Worm (Caenorhabditis elegans): Measurements from ENCODE around the gene C08F1.10.

DNA sequence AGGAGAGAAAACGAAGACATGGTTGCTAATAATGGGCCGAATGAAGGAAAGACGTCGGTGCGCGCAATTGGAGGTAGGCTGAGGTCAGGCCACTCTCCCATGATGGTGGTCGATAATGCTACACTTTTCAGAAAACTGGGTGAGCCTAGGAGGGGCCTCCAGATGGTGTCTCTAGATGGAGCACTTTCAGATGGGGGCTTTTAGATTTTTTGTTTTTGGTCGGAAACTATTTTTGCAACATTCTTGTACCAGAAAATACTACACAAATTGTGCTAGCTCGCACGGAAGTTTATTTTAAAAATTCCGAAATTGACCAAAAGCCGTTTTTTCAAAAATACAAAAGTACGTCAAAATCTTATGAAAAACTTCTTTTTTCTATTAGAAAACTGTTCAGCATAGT, 32.2 kb upstream of the C08F1.10 start, which contains the start of gene fbxb-10:
- no peak for TF ChIP-seq tbx-2 (tag; optimal IDR thresholded peaks at IDR 0.05)
- TF ChIP-seq pag-3 (tag; optimal IDR thresholded peaks at IDR 0.05; ENCODE audit: borderline replicate concordance), result no peak
- no peak for TF ChIP-seq sox-2 (GFP tag; IDR thresholded peaks at IDR 0.05)
- TF ChIP-seq elt-2 (tag; optimal IDR thresholded peaks at IDR 0.05), result no peak
- TF ChIP-seq ama-1 (optimal IDR thresholded peaks at IDR 0.05), result no peak
- TF ChIP-seq nfya-1 (tag; optimal IDR thresholded peaks at IDR 0.05), result no peak
- TF ChIP-seq fkh-10 (GFP tag; optimal IDR thresholded peaks at IDR 0.05), result no peak
- TF ChIP-seq ceh-19 (GFP tag; optimal IDR thresholded peaks at IDR 0.05), result no peak
- no peak for TF ChIP-seq rnt-1 (tag; optimal IDR thresholded peaks at IDR 0.05)
- no peak for TF ChIP-seq unc-42 (tag; optimal IDR thresholded peaks at IDR 0.05)
- no peak for TF ChIP-seq syd-9 (tag; optimal IDR thresholded peaks at IDR 0.05)
- no peak for TF ChIP-seq ceh-45 (GFP tag; IDR thresholded peaks at IDR 0.05)
- TF ChIP-seq pha-4 (tag; optimal IDR thresholded peaks at IDR 0.05), result no peak

Data from whole organism, late embryonic.